Fruit fly (Drosophila melanogaster) whole organism, wandering third instar larva: ENCODE data around the gene CG3088.

Source experiments
- Abd-B ChIP-seq: fragments of >200 bp; optimal IDR thresholded peaks from 2 replicates; lab custom pipeline; 2017; ENCODE audit warnings: missing biosample characterization, missing genetic modification characterization
- CG32264 ChIP-seq: fragments of 200-800 bp; sonication (Bioruptor generic); optimal IDR thresholded peaks from 2 replicates; lab custom pipeline; 2016; ENCODE audit warnings: missing biosample characterization, missing genetic modification characterization
- CG9705 ChIP-seq: fragments of 200-800 bp; sonication (Bioruptor generic); optimal IDR thresholded peaks from 2 replicates; lab custom pipeline; 2018; ENCODE audit warnings: missing biosample characterization, mild to moderate bottlenecking, missing genetic modification characterization
- CrebA ChIP-seq: fragments of 200-800 bp; sonication (Bioruptor generic); optimal IDR thresholded peaks from 2 replicates; lab custom pipeline; 2016; ENCODE audit warnings: missing biosample characterization, mild to moderate bottlenecking, missing genetic modification characterization, borderline replicate concordance
- Dfd ChIP-seq: fragments of >200 bp; optimal IDR thresholded peaks from 2 replicates; lab custom pipeline; 2017; ENCODE audit warnings: missing biosample characterization, missing genetic modification characterization
- Dif ChIP-seq: fragments of 200-275, 200-300 bp; sonication (Bioruptor generic); optimal IDR thresholded peaks from 2 replicates; lab custom pipeline; 2018; ENCODE audit warnings: missing biosample characterization, missing genetic modification characterization; ENCODE audit not compliant: partially characterized antibody
- GATAd ChIP-seq: sonication (Bioruptor generic); optimal IDR thresholded peaks from 2 replicates; lab custom pipeline; 2016; ENCODE audit warnings: missing biosample characterization, missing genetic modification characterization
- Hnf4 ChIP-seq: fragments of 200-800 bp; sonication (Bioruptor generic); optimal IDR thresholded peaks from 2 replicates; lab custom pipeline; 2016; ENCODE audit warnings: missing biosample characterization, mild to moderate bottlenecking, missing genetic modification characterization
- Hr78 ChIP-seq: fragments of >200 bp; optimal IDR thresholded peaks from 2 replicates; lab custom pipeline; 2017; ENCODE audit warnings: missing biosample characterization, missing genetic modification characterization
- Hr83 ChIP-seq: fragments of 200-300 bp; sonication (Bioruptor generic); optimal IDR thresholded peaks from 2 replicates; lab custom pipeline; 2016; ENCODE audit warnings: missing biosample characterization, mild to moderate bottlenecking, missing genetic modification characterization, moderate library complexity; ENCODE audit not compliant: poor library complexity, severe bottlenecking
- Myc ChIP-seq: fragments of >200 bp; optimal IDR thresholded peaks from 2 replicates; lab custom pipeline; 2017
- Rel ChIP-seq, 2 experiments: fragments of 200-800 bp; sonication (Bioruptor generic) in 1 of 2; optimal IDR thresholded peaks; 2 replicates in 1 of 2; 3 replicates in 1 of 2; lab custom pipeline; 2016 to 2019; ENCODE audit warnings: mild to moderate bottlenecking in 2 of 2, missing biosample characterization in 2 of 2, missing genetic modification characterization in 2 of 2, moderate library complexity in 1 of 2
- Sp1 ChIP-seq: fragments of 200-800 bp; sonication (Bioruptor generic); optimal IDR thresholded peaks from 3 replicates; lab custom pipeline; 2019; ENCODE audit warnings: missing biosample characterization, mild to moderate bottlenecking, missing genetic modification characterization, moderate library complexity
- Vsx2 ChIP-seq: fragments of 200-300, 225-300 bp; sonication (Bioruptor generic); optimal IDR thresholded peaks from 2 replicates; lab custom pipeline; 2018; ENCODE audit warnings: missing biosample characterization, missing genetic modification characterization; ENCODE audit not compliant: partially characterized antibody
- brk ChIP-seq: fragments of 200-800 bp; sonication (Bioruptor generic); optimal IDR thresholded peaks from 2 replicates; lab custom pipeline; 2016; ENCODE audit warnings: missing biosample characterization, mild to moderate bottlenecking, missing genetic modification characterization
- ey ChIP-seq: fragments of 200-800 bp; sonication (Bioruptor generic); optimal IDR thresholded peaks from 2 replicates; lab custom pipeline; 2016; ENCODE audit warnings: missing biosample characterization, missing genetic modification characterization
- fru ChIP-seq: fragments of 200-800 bp; sonication (Bioruptor generic); optimal IDR thresholded peaks from 3 replicates; lab custom pipeline; 2016; ENCODE audit warnings: missing biosample characterization, mild to moderate bottlenecking, missing genetic modification characterization
- h ChIP-seq: fragments of 200-800 bp; sonication (Bioruptor generic); optimal IDR thresholded peaks from 3 replicates; lab custom pipeline; 2016; ENCODE audit warnings: missing biosample characterization, mild to moderate bottlenecking, missing genetic modification characterization
- jim ChIP-seq: fragments of 175-275, 200-325 bp; sonication (Bioruptor generic); optimal IDR thresholded peaks from 2 replicates; lab custom pipeline; 2016; ENCODE audit warnings: missing biosample characterization, mild to moderate bottlenecking, missing genetic modification characterization
- psq ChIP-seq: fragments of 200-800 bp; sonication (Bioruptor generic); optimal IDR thresholded peaks from 3 replicates; lab custom pipeline; 2017; ENCODE audit warnings: missing biosample characterization, mild to moderate bottlenecking, missing genetic modification characterization, moderate library complexity
- sage ChIP-seq: fragments of 200-800 bp; sonication (Bioruptor generic); optimal IDR thresholded peaks from 2 replicates; lab custom pipeline; 2016; ENCODE audit warnings: missing biosample characterization, mild to moderate bottlenecking, missing genetic modification characterization
- sv ChIP-seq: fragments of 200-800 bp; sonication (Bioruptor generic); optimal IDR thresholded peaks from 3 replicates; lab custom pipeline; 2016; ENCODE audit warnings: missing biosample characterization, missing genetic modification characterization
- tai ChIP-seq: sonication (Bioruptor generic); optimal IDR thresholded peaks from 2 replicates; lab custom pipeline; 2016; ENCODE audit warnings: missing biosample characterization, missing genetic modification characterization
- woc ChIP-seq: sonication (Bioruptor generic); optimal IDR thresholded peaks from 2 replicates; lab custom pipeline; 2016; ENCODE audit warnings: missing biosample characterization, mild to moderate bottlenecking, missing genetic modification characterization

CG3088 gene

dm6 chr3L:9556666-9557065 is 44.5 kb downstream of the CG3088 start:
- TF ChIP-seq woc: no peak
- no peak for TF ChIP-seq ey
- TF ChIP-seq jim: no peak
- no peak for TF ChIP-seq Abd-B (GFP tag; lab: Kevin White, UChicago)
- TF ChIP-seq Myc: no peak
- no peak for TF ChIP-seq fru (GFP tag; lab: Kevin White, UChicago)
- TF ChIP-seq tai: no peak
- no peak for TF ChIP-seq Sp1 (GFP tag; lab: Kevin White, UChicago)
- no peak for TF ChIP-seq CrebA
- TF ChIP-seq Hr78: no peak
- TF ChIP-seq sage (GFP tag; lab: Kevin White, UChicago): no peak
- no peak for TF ChIP-seq Vsx2 (GFP tag; lab: Kevin White, UChicago)
- TF ChIP-seq CG32264 (GFP tag; lab: Kevin White, UChicago): no peak

DNA sequence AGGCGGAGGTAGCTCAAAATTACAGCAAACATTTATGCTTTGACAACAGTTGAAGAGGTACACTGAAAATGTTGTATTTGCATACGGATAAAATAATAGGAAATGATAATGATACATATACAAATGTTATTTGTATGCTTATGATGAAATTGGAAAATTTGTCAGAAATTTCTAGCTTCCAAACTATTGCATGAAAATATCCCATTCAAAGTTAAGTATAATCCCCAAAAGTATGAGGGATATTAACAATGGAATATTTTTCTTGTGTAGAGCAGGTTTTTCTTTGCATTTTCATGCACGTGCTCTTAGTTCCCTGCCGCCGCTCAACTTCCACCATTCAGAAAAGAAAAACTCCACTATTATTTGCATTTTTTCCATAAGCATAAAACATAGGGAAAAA is 46.1 kb downstream of the CG3088 start:
- TF ChIP-seq woc: no peak
- TF ChIP-seq GATAd (GFP tag; lab: Kevin White, UChicago): no peak
- no peak for TF ChIP-seq Vsx2 (GFP tag; lab: Kevin White, UChicago)
- no peak for TF ChIP-seq ey
- TF ChIP-seq Dif: no peak
- TF ChIP-seq Sp1 (GFP tag; lab: Kevin White, UChicago): no peak
- no peak for TF ChIP-seq Hnf4
- TF ChIP-seq Abd-B (GFP tag; lab: Kevin White, UChicago): no peak
- TF ChIP-seq jim: no peak

DNA sequence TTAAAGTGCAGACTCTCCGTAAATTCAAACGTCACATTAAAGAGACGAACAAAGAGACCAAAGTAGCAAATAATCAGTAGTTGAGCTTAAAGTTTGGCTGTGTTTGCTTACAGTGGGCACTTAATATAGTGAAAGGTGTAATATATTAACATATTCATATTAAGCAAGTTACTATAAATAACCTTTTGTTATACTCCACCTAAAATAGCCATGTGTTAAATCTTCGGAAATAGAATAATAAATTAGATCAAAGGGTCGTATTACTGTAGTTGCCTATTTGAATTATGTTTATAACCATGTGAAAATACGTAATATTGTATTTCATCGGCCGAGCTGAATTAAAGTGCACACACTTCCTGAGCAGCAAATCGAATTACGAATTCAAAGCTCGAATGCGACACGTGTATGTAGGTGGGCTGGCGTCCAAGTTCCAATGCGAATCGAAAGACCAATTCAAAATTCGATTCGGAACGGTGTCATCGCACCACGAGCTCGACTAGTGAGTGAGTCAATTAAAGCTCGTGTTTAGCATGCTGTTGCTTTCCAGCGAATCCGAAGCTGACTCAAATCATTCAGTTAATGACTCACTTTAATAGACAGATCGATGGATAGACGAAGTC is 48.8 kb downstream of the CG3088 start:
- TF ChIP-seq CrebA (no peak), GATAd (GFP tag; lab: Kevin White, UChicago) (no peak), Dif (no peak), Hr83 (no peak), brk (no peak)

DNA sequence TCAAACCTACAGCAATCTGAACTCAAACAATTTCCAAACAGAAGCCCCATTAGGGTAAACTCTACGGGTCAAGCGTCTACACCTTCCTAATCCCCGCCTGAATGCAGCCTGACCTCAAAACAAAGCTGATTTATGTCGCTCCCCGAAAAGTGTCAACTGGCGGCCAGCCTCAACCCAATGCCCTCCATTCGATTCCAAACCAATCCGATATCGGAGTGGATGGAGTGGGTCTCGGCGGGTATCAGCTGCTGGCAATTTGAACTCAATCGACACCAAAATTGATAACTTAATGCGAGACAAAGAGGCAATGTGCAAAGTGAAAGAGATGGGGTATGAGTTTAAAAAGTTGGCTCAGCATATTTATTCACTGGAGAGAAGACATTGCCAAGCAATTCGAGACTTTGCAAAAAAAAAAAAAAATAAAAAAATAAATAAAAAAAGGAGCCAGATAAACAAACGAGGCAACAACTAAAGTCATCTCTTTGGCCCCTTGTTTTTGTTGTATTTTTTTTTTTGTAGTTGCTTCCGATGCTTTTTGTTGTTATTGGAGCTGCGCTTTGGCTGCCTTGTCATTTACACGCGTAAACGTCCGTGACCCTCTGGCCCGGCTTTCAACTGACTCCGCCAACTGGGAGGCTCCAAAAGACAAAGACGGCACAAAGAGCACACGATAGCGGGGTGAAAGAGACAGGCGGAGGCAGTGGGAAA is 50.1 kb downstream of the CG3088 start:
- no peak for TF ChIP-seq Dfd (GFP tag; lab: Kevin White, UChicago)
- TF ChIP-seq sv (GFP tag; lab: Kevin White, UChicago): no peak
- TF ChIP-seq Vsx2 (GFP tag; lab: Kevin White, UChicago): no peak
- TF ChIP-seq Hnf4: no peak
- no peak for TF ChIP-seq CG9705 (GFP tag; lab: Kevin White, UChicago)
- TF ChIP-seq psq (GFP tag; lab: Kevin White, UChicago): no peak
- no peak for TF ChIP-seq Rel (GFP tag; optimal IDR thresholded peaks at IDR 0.05; lab: Kevin White, UChicago)
- TF ChIP-seq Rel (tag; optimal IDR thresholded peaks at IDR 0.05; lab: Kevin White, UChicago): no peak
- no peak for TF ChIP-seq h (GFP tag; lab: Kevin White, UChicago)
- TF ChIP-seq ey: no peak
